Worm (Caenorhabditis elegans) whole organism, L4 larva: Measurements from ENCODE around the gene gem-1.

ENCODE experiments used
- T20F7.1 ChIP-seq: fragments of 200-800 bp; sonication (Bioruptor generic); optimal IDR thresholded peaks from 2 replicates; lab custom pipeline; 2018; ENCODE audit warnings: mild to moderate bottlenecking, missing genetic modification characterization, missing compliant biosample characterization
- dmd-6 ChIP-seq: fragments of 200-800 bp; sonication (Bioruptor generic); IDR thresholded peaks from 2 replicates; pipeline ENCODE4 v1.3.6; 2022; ENCODE audit warnings: missing genetic modification reagents, missing genetic modification characterization, missing compliant biosample characterization
- dpl-1 ChIP-seq: fragments of 150-350 bp; optimal IDR thresholded peaks from 2 replicates; lab custom pipeline; 2014; ENCODE audit warnings: missing biosample characterization, missing genetic modification reagents, missing genetic modification characterization
- hlh-11 ChIP-seq: fragments of 200-800 bp; sonication (Bioruptor generic); optimal IDR thresholded peaks from 2 replicates; lab custom pipeline; 2018; ENCODE audit warnings: mild to moderate bottlenecking, missing genetic modification characterization, missing compliant biosample characterization
- hlh-30 ChIP-seq: sonication (generic microtip); optimal IDR thresholded peaks from 2 replicates; lab custom pipeline; 2017; ENCODE audit warnings: antibody characterized with exemption, mild to moderate bottlenecking, missing genetic modification characterization, missing compliant biosample characterization; ENCODE audit not compliant: insufficient read depth
- jun-1 ChIP-seq: fragments of 150-350 bp; optimal IDR thresholded peaks from 2 replicates; lab custom pipeline; 2014; ENCODE audit warnings: missing biosample characterization, missing genetic modification reagents, missing genetic modification characterization
- nhr-28 ChIP-seq: fragments of 150-350 bp; optimal IDR thresholded peaks from 2 replicates; lab custom pipeline; 2014; ENCODE audit warnings: missing biosample characterization, missing genetic modification characterization
- nhr-48 ChIP-seq: sonication (generic microtip); optimal IDR thresholded peaks from 2 replicates; lab custom pipeline; 2016; ENCODE audit warnings: mild to moderate bottlenecking, missing genetic modification characterization, missing compliant biosample characterization
- php-3 ChIP-seq: fragments of 200-800 bp; sonication (Bioruptor generic); IDR thresholded peaks from 2 replicates; pipeline ENCODE4 v1.3.6; 2022; ENCODE audit warnings: missing genetic modification reagents, missing genetic modification characterization, missing compliant biosample characterization

The gem-1 gene

ce11 chrX:13323697-13324096 is 53.1 kb downstream of the gem-1 start:
- no peak for TF ChIP-seq jun-1 (tag; lab: Kevin White, UChicago)
- TF ChIP-seq dpl-1 (GFP tag; lab: Kevin White, UChicago), result no peak
- peak; percentile 56; the same call in 1 of the 2 replicates for TF ChIP-seq php-3 (GFP tag; lab: Robert Waterston, UW)

ce11 chrX:13322886-13323285 is 53.9 kb downstream of the gem-1 start, which contains the start of gene F46G10.2:
Gene F46G10.2, plus strand, starts transcription at chrX:13322963.
- TF ChIP-seq hlh-11 (tag; lab: Kevin White, UChicago), result peak; percentile 60
- TF ChIP-seq hlh-30 (tag; lab: Kevin White, UChicago), result peak; percentile 32
- TF ChIP-seq dmd-6 (GFP tag; lab: Robert Waterston, UW), result 0 out of 2 replicates have a peak, but pooled peaks have one; percentile 15
- peak; percentile 26 for TF ChIP-seq nhr-28
- no peak for TF ChIP-seq nhr-48 (tag; lab: Kevin White, UChicago)
- TF ChIP-seq T20F7.1, result no peak
